Fruit fly (Drosophila melanogaster) whole organism, embryonic: ENCODE results near the gene CG16965.

Source experiments
- Adf1 ChIP-seq: fragments of 200-800 bp; sonication (Bioruptor generic); IDR thresholded peaks from 2 replicates; pipeline ENCODE4 v1.3.6; 2022; ENCODE audit warnings: missing biosample characterization, missing genetic modification characterization
- Antp ChIP-seq: fragments of 200-800 bp; sonication (Bioruptor generic); optimal IDR thresholded peaks from 3 replicates; lab custom pipeline; 2016; ENCODE audit warnings: missing biosample characterization, missing genetic modification characterization
- CG10321 ChIP-seq: fragments of 200-800 bp; sonication (Bioruptor generic); IDR thresholded peaks from 2 replicates; pipeline ENCODE4 v1.3.6; 2022; ENCODE audit warnings: missing biosample characterization, missing genetic modification characterization
- CG10462 ChIP-seq: fragments of 200-800 bp; sonication (Bioruptor generic); optimal IDR thresholded peaks from 2 replicates; lab custom pipeline; 2016; ENCODE audit warnings: missing biosample characterization, missing genetic modification characterization
- CG11695 ChIP-seq: fragments of 200-800 bp; sonication (Bioruptor generic); IDR thresholded peaks from 3 replicates; pipeline ENCODE4 v1.3.6; 2022; ENCODE audit warnings: missing biosample characterization, missing genetic modification characterization
- CG11696 ChIP-seq: fragments of 200-800 bp; sonication (Bioruptor generic); IDR thresholded peaks from 2 replicates; pipeline ENCODE4 v1.3.6; 2022; ENCODE audit warnings: missing biosample characterization, missing genetic modification characterization
- CG12071 ChIP-seq: fragments of 200-800 bp; sonication (Bioruptor generic); optimal IDR thresholded peaks from 3 replicates; lab custom pipeline; 2018; ENCODE audit warnings: missing biosample characterization, mild to moderate bottlenecking, missing genetic modification characterization
- CG12299 ChIP-seq: fragments of 200-800 bp; sonication (Bioruptor generic); optimal IDR thresholded peaks from 2 replicates; lab custom pipeline; 2018; ENCODE audit warnings: missing biosample characterization, mild to moderate bottlenecking, missing genetic modification characterization
- CG14050 ChIP-seq: fragments of 200-800 bp; sonication (Bioruptor generic); IDR thresholded peaks from 3 replicates; pipeline ENCODE4 v1.3.6; 2022; ENCODE audit warnings: missing biosample characterization, missing genetic modification characterization
- CG16813 ChIP-seq: fragments of 200-800 bp; sonication (Bioruptor generic); IDR thresholded peaks from 3 replicates; pipeline ENCODE4 v1.3.6; 2022; ENCODE audit warnings: missing biosample characterization, missing genetic modification characterization; ENCODE audit not compliant: partially characterized antibody
- CG17361 ChIP-seq: fragments of 200-800 bp; sonication (Bioruptor generic); IDR thresholded peaks from 3 replicates; pipeline ENCODE4 v1.3.6; 2022; ENCODE audit warnings: missing biosample characterization, missing genetic modification characterization
- CG18262 ChIP-seq: fragments of 200-800 bp; optimal IDR thresholded peaks from 3 replicates; lab custom pipeline; 2019; ENCODE audit warnings: missing biosample characterization, mild to moderate bottlenecking, missing genetic modification characterization, moderate library complexity
- CG18619 ChIP-seq: fragments of 200-800 bp; sonication (Bioruptor generic); optimal IDR thresholded peaks from 3 replicates; lab custom pipeline; 2017; ENCODE audit warnings: missing biosample characterization, mild to moderate bottlenecking, missing genetic modification characterization
- CG33557 ChIP-seq: fragments of 200-800 bp; sonication (Bioruptor generic); optimal IDR thresholded peaks from 2 replicates; lab custom pipeline; 2019; ENCODE audit warnings: missing biosample characterization, mild to moderate bottlenecking, missing genetic modification characterization, moderate library complexity
- CG3847 ChIP-seq: fragments of 200-800 bp; sonication (Bioruptor generic); IDR thresholded peaks from 2 replicates; pipeline ENCODE4 v1.3.6; 2022; ENCODE audit warnings: missing biosample characterization, missing genetic modification characterization
- CG43689 ChIP-seq: fragments of 200-800 bp; sonication (Bioruptor generic); IDR thresholded peaks from 2 replicates; pipeline ENCODE4 v1.3.6; 2022; ENCODE audit warnings: missing biosample characterization, missing genetic modification characterization
- CG4730 ChIP-seq: fragments of 200-800 bp; sonication (Bioruptor generic); IDR thresholded peaks from 2 replicates; pipeline ENCODE4 v1.3.6; 2022; ENCODE audit warnings: missing biosample characterization, missing genetic modification characterization
- CG6654 ChIP-seq: fragments of 200-800 bp; sonication (Bioruptor generic); optimal IDR thresholded peaks from 2 replicates; lab custom pipeline; 2017; ENCODE audit warnings: missing biosample characterization, mild to moderate bottlenecking, missing genetic modification characterization
- CG7928 ChIP-seq: fragments of 200-800 bp; sonication (Bioruptor generic); optimal IDR thresholded peaks from 2 replicates; lab custom pipeline; 2017; ENCODE audit warnings: missing biosample characterization, mild to moderate bottlenecking, missing genetic modification characterization
- CG7963 ChIP-seq: fragments of 200-800 bp; sonication (Bioruptor generic); IDR thresholded peaks from 3 replicates; pipeline ENCODE4 v1.3.6; 2022; ENCODE audit warnings: missing biosample characterization, missing genetic modification characterization; ENCODE audit not compliant: partially characterized antibody
- CG9437 ChIP-seq: fragments of 200-800 bp; sonication (Bioruptor generic); optimal IDR thresholded peaks from 2 replicates; lab custom pipeline; 2018; ENCODE audit warnings: missing biosample characterization, mild to moderate bottlenecking, missing genetic modification characterization
- CG9876 ChIP-seq: fragments of 200-800 bp; sonication (Bioruptor generic); optimal IDR thresholded peaks from 2 replicates; lab custom pipeline; 2016; ENCODE audit warnings: missing biosample characterization, missing genetic modification characterization
- CTCF ChIP-seq: fragments of 200-800 bp; sonication (Bioruptor generic); optimal IDR thresholded peaks from 2 replicates; lab custom pipeline; 2017; ENCODE audit warnings: missing biosample characterization, mild to moderate bottlenecking, missing genetic modification characterization, moderate library complexity
- Chrac-16 ChIP-seq: fragments of 200-800 bp; sonication (Bioruptor generic); optimal IDR thresholded peaks from 3 replicates; lab custom pipeline; 2016; ENCODE audit warnings: missing biosample characterization, missing genetic modification characterization
- CoRest ChIP-seq: fragments of 200-800 bp; sonication (Bioruptor generic); optimal IDR thresholded peaks from 3 replicates; lab custom pipeline; 2018; ENCODE audit warnings: missing biosample characterization, mild to moderate bottlenecking, missing genetic modification characterization, moderate library complexity
- D19A ChIP-seq: fragments of 200-800 bp; optimal IDR thresholded peaks from 3 replicates; lab custom pipeline; 2019; ENCODE audit warnings: missing biosample characterization, mild to moderate bottlenecking, missing genetic modification characterization, moderate library complexity
- HLH4C ChIP-seq: fragments of 200-800 bp; sonication (Bioruptor generic); IDR thresholded peaks from 3 replicates; pipeline ENCODE4 v1.3.6; 2022; ENCODE audit warnings: missing biosample characterization, missing genetic modification characterization; ENCODE audit not compliant: partially characterized antibody
- HmgD ChIP-seq: fragments of 200-800 bp; sonication (Bioruptor generic); optimal IDR thresholded peaks from 3 replicates; lab custom pipeline; 2016; ENCODE audit warnings: missing biosample characterization, missing genetic modification characterization
- Lim3 ChIP-seq: fragments of 200-800 bp; sonication (Bioruptor generic); IDR thresholded peaks from 2 replicates; pipeline ENCODE4 v1.3.6; 2022; ENCODE audit warnings: missing biosample characterization, missing genetic modification characterization
- Poxn ChIP-seq: fragments of 200-800 bp; sonication (Bioruptor generic); IDR thresholded peaks from 2 replicates; pipeline ENCODE4 v1.3.6; 2022; ENCODE audit warnings: missing biosample characterization, missing genetic modification characterization
- Six4 ChIP-seq: fragments of 200-800 bp; sonication (Bioruptor generic); optimal IDR thresholded peaks from 2 replicates; lab custom pipeline; 2016; ENCODE audit warnings: missing biosample characterization, missing genetic modification characterization
- Taf1 ChIP-seq: fragments of 200-800 bp; sonication (Bioruptor generic); IDR thresholded peaks from 2 replicates; pipeline ENCODE4 v1.3.6; 2022; ENCODE audit warnings: missing biosample characterization, missing genetic modification characterization
- Usf ChIP-seq: fragments of 200-800 bp; sonication (Bioruptor generic); optimal IDR thresholded peaks from 2 replicates; lab custom pipeline; 2017; ENCODE audit warnings: missing genotype, missing biosample characterization, missing genetic modification characterization
- amos ChIP-seq: fragments of 200-800 bp; sonication (Bioruptor generic); IDR thresholded peaks from 2 replicates; pipeline ENCODE4 v1.3.6; 2022; ENCODE audit warnings: missing biosample characterization, missing genetic modification characterization; ENCODE audit not compliant: partially characterized antibody
- aop ChIP-seq: fragments of 200-800 bp; sonication (Bioruptor generic); IDR thresholded peaks from 2 replicates; pipeline ENCODE4 v1.3.6; 2022; ENCODE audit warnings: missing biosample characterization, missing genetic modification characterization
- ase ChIP-seq: fragments of 200-800 bp; sonication (Bioruptor generic); IDR thresholded peaks from 3 replicates; pipeline ENCODE4 v1.3.6; 2022; ENCODE audit warnings: missing biosample characterization, missing genetic modification characterization
- bowl ChIP-seq: fragments of 200-800 bp; sonication (Bioruptor generic); IDR thresholded peaks from 2 replicates; pipeline ENCODE4 v1.3.6; 2022; ENCODE audit warnings: missing biosample characterization, missing genetic modification characterization
- ems ChIP-seq: fragments of 200-800 bp; sonication (Bioruptor generic); optimal IDR thresholded peaks from 3 replicates; lab custom pipeline; 2016; ENCODE audit warnings: missing biosample characterization, missing genetic modification characterization
- hb ChIP-seq: fragments of 200-800 bp; sonication (Bioruptor generic); IDR thresholded peaks from 3 replicates; pipeline ENCODE4 v1.3.6; 2022; ENCODE audit warnings: missing biosample characterization, missing genetic modification characterization; ENCODE audit not compliant: partially characterized antibody
- lab ChIP-seq: fragments of 200-800 bp; sonication (Bioruptor generic); optimal IDR thresholded peaks from 3 replicates; lab custom pipeline; 2017; ENCODE audit warnings: missing biosample characterization, missing genetic modification characterization, mild to moderate bottlenecking, moderate library complexity, missing genetic modification reagents
- nerfin-2 ChIP-seq: fragments of 200-800 bp; sonication (Bioruptor generic); IDR thresholded peaks from 2 replicates; pipeline ENCODE4 v1.3.6; 2022; ENCODE audit warnings: missing biosample characterization, missing genetic modification characterization; ENCODE audit not compliant: partially characterized antibody
- otp ChIP-seq: fragments of 200-800 bp; sonication (Bioruptor generic); IDR thresholded peaks from 3 replicates; pipeline ENCODE4, ENCODE4 v1.3.6; 2022; ENCODE audit warnings: missing biosample characterization, missing genetic modification characterization
- p53 ChIP-seq: fragments of 200-800 bp; sonication (Bioruptor generic); optimal IDR thresholded peaks from 2 replicates; lab custom pipeline; 2016; ENCODE audit warnings: missing biosample characterization, missing genetic modification characterization
- pita ChIP-seq: fragments of 200-800 bp; sonication (Bioruptor generic); optimal IDR thresholded peaks from 2 replicates; lab custom pipeline; 2017; ENCODE audit warnings: missing biosample characterization, mild to moderate bottlenecking, missing genetic modification characterization
- rib ChIP-seq: fragments of 200-800 bp; sonication (Bioruptor generic); IDR thresholded peaks from 2 replicates; pipeline ENCODE4 v1.3.6; 2022; ENCODE audit warnings: missing biosample characterization, missing genetic modification characterization
- so ChIP-seq: fragments of 200-800 bp; sonication (Bioruptor generic); IDR thresholded peaks from 3 replicates; pipeline ENCODE4 v1.3.6; 2022; ENCODE audit warnings: missing biosample characterization, missing genetic modification characterization
- sob ChIP-seq: fragments of 200-800 bp; sonication (Bioruptor generic); IDR thresholded peaks from 2 replicates; pipeline ENCODE4 v1.3.6; 2022; ENCODE audit warnings: missing biosample characterization, missing genetic modification characterization
- sug ChIP-seq: fragments of 200-800 bp; optimal IDR thresholded peaks from 2 replicates; lab custom pipeline; 2019; ENCODE audit warnings: missing biosample characterization, mild to moderate bottlenecking, missing genetic modification characterization, moderate library complexity
- tap ChIP-seq: fragments of 200-800 bp; optimal IDR thresholded peaks from 3 replicates; lab custom pipeline; 2019; ENCODE audit warnings: missing biosample characterization, mild to moderate bottlenecking, missing genetic modification characterization, moderate library complexity
- unc-4 ChIP-seq: fragments of 200-800 bp; sonication (Bioruptor generic); IDR thresholded peaks from 2 replicates; pipeline ENCODE4 v1.3.6; 2022; ENCODE audit warnings: missing biosample characterization, missing genetic modification characterization; ENCODE audit not compliant: partially characterized antibody
- usp ChIP-seq: fragments of >200 bp; optimal IDR thresholded peaks from 2 replicates; lab custom pipeline; 2017; ENCODE audit warnings: missing biosample characterization, missing genetic modification characterization

The CG16965 gene

DNA sequence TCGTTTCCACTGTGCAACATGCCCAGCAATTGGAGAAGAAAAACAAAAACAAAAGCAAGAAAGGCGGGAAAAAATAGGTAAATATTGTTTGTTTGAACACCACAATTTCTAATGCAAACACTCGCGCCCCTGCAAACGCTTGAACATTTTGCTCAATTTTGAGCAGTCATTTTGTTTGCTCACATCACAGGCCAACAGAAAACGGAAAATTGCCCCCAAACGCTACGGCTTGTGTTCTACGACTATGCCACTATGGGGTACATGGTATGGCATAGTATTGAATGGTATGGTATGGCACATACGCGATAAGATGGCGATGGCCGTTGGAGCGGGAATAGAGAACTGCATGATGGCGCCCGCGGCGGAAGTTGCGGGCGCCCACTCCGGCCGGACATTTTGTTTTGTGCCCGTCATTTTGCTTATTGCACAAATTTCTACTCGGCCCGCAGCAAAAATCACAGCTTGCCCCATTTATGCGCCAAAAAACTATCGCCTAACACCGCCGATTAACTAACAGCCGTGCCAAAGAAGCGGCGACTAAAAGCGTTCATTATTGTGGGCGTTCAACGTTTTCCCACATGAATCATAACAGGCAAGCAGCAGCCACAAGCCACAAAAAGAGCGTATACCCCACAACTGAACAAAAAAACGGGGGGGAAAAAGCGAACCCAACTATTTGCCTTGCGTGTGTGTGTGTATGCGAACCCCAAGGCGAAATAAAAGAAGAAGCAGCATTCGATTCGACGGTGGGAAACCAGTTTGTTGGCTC is 23.0 kb downstream of the CG16965 start (continued):
- TF ChIP-seq sug (tag; lab: Kevin White, UChicago) (peak; percentile 85), Six4 (peak; percentile 47), Usf (GFP tag; lab: Kevin White, UChicago) (no peak), CG7928 (GFP tag; lab: Kevin White, UChicago) (peak; percentile 38), CG10321 (no peak), Adf1 (GFP tag; lab: Robert Waterston, UW) (no peak), unc-4 (GFP tag; lab: Robert Waterston, UW) (no peak), bowl (GFP tag; lab: Robert Waterston, UW) (no peak), otp (GFP tag; lab: Robert Waterston, UW) (no peak), CG12299 (tag; lab: Kevin White, UChicago) (peak; percentile 85), CG17361 (GFP tag; lab: Robert Waterston, UW) (no peak), Poxn (no peak), CG18619 (GFP tag; lab: Kevin White, UChicago) (peak; percentile 79), CG10462 (GFP tag; lab: Kevin White, UChicago) (peak; percentile 12), amos (GFP tag; lab: Robert Waterston, UW) (no peak), CG4730 (GFP tag; lab: Robert Waterston, UW) (no peak), Chrac-16 (GFP tag; lab: Kevin White, UChicago) (no peak), CG33557 (peak; percentile 93), CoRest (tag; lab: Kevin White, UChicago) (peak; percentile 50), Antp (peak; percentile 33), CG9437 (peak; percentile 18), CG16813 (no peak), CG43689 (GFP tag; lab: Robert Waterston, UW) (no peak), Taf1 (GFP tag; lab: Robert Waterston, UW) (no peak), p53 (no peak), CG6654 (peak; percentile 26), CG3847 (no peak), ase (no peak), aop (GFP tag; lab: Robert Waterston, UW) (no peak), HLH4C (no peak), CG11695 (GFP tag; lab: Robert Waterston, UW) (no peak), Lim3 (GFP tag; lab: Robert Waterston, UW) (no peak), lab (GFP tag; lab: Kevin White, UChicago) (peak; percentile 81), rib (GFP tag; lab: Robert Waterston, UW) (no peak), D19A (tag; lab: Kevin White, UChicago) (peak; percentile 52), CG9876 (GFP tag; lab: Kevin White, UChicago) (peak; percentile 21), CG18262 (peak; percentile 63), ems (GFP tag; lab: Kevin White, UChicago) (peak; percentile 19), HmgD (GFP tag; lab: Kevin White, UChicago) (no peak), CTCF (GFP tag; lab: Kevin White, UChicago) (no peak), CG14050 (no peak), pita (GFP tag; lab: Kevin White, UChicago) (no peak), sob (no peak), tap (tag; lab: Kevin White, UChicago) (peak; percentile 55), CG11696 (no peak), nerfin-2 (no peak), CG12071 (GFP tag; lab: Kevin White, UChicago) (peak; percentile 61), usp (GFP tag; lab: Kevin White, UChicago) (no peak), so (GFP tag; lab: Robert Waterston, UW) (no peak), hb (GFP tag; lab: Robert Waterston, UW) (no peak), CG7963 (GFP tag; lab: Robert Waterston, UW) (no peak)
